Fruit fly (Drosophila melanogaster): Measurements from ENCODE around the gene CG3823.

CG3823 gene

DNA sequence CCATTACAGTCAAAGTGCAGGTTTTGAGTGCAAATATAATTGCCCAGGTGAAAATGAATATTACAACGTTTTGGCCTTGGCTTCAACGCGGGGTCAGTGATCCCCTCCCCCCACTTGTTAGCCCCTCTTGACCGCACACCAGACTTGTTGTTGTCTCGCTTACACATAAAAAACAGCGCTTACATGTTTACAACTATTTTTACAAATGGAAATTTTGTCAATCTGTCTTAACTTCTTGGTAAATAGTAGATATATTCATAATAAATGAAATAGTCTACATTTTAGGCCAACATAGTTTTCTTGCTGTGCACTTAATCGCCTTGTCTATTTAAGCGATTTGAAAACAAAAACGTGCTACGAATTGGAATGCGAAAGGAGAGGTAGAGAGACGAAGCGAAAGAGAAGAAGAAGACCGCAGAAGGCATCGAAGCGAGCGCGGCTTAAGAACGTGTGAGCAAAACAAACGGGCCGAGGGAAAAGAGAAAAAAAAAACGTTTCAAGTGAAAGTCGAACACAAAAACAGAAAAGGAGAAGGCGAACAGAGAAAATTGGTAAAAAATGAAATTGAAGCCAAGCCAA, 36.3 kb downstream of the CG3823 start (continued):
- TF ChIP-seq CG1529 (GFP tag; optimal IDR thresholded peaks at IDR 0.05) = peak; percentile 23
- no peak for TF ChIP-seq h (optimal IDR thresholded peaks at IDR 0.05)
- peak; percentile 54 for TF ChIP-seq D19A (tag; optimal IDR thresholded peaks at IDR 0.05)
- peak; percentile 67 for TF ChIP-seq dysf (GFP tag; IDR thresholded peaks at IDR 0.05)
- TF ChIP-seq Gsc (GFP tag; IDR thresholded peaks at IDR 0.05) = 0 out of 2 replicates have a peak, but pooled peaks have one; percentile 18
- no peak for TF ChIP-seq CG7963 (GFP tag; IDR thresholded peaks at IDR 0.05; ENCODE audit: partially characterized antibody)
- TF ChIP-seq CG14050 (GFP tag; IDR thresholded peaks at IDR 0.05) = peak; percentile 45; the same call in 1 of the 3 replicates
- no peak for TF ChIP-seq CG4328 (GFP tag; optimal IDR thresholded peaks at IDR 0.05)
- peak; percentile 19 for TF ChIP-seq CG12155 (GFP tag; optimal IDR thresholded peaks at IDR 0.05)
- no peak for TF ChIP-seq Oaz (GFP tag; IDR thresholded peaks at IDR 0.05)
- TF ChIP-seq ato (GFP tag; IDR thresholded peaks at IDR 0.05; ENCODE audit: partially characterized antibody) = no peak
- TF ChIP-seq lola (GFP tag; optimal IDR thresholded peaks at IDR 0.05) = peak in 1 of 3 experiments; percentile 10
- no peak for TF ChIP-seq CG5180 (GFP tag; optimal IDR thresholded peaks at IDR 0.05)
- TF ChIP-seq CG3281 (GFP tag; optimal IDR thresholded peaks at IDR 0.05) = peak; percentile 39
- no peak for TF ChIP-seq tx (GFP tag; optimal IDR thresholded peaks at IDR 0.05)
- TF ChIP-seq esg (GFP tag; conservative IDR thresholded peaks at IDR 0.05) = peak; percentile 56
- no peak for TF ChIP-seq B-H2 (GFP tag; optimal IDR thresholded peaks at IDR 0.05)
- TF ChIP-seq CG10366 (GFP tag; IDR thresholded peaks at IDR 0.05) = peak; percentile 55
- peak; percentile 43; the same call in 1 of the 2 replicates for TF ChIP-seq sens-2 (GFP tag; IDR thresholded peaks at IDR 0.05)
- peak; percentile 49 for TF ChIP-seq Abd-B (GFP tag; optimal IDR thresholded peaks at IDR 0.05)
- TF ChIP-seq tgo (GFP tag; IDR thresholded peaks at IDR 0.05) = peak; percentile 68
- TF ChIP-seq CG12071 (GFP tag; optimal IDR thresholded peaks at IDR 0.05) = peak; percentile 38
- peak; percentile 53 for TF ChIP-seq ind (GFP tag; optimal IDR thresholded peaks at IDR 0.05)
- peak; percentile 4 for TF ChIP-seq pum (GFP tag; optimal IDR thresholded peaks at IDR 0.05)
- TF ChIP-seq row (GFP tag; IDR thresholded peaks at IDR 0.05) = peak; percentile 61
- peak; percentile 12 for TF ChIP-seq CG7786 (GFP tag; optimal IDR thresholded peaks at IDR 0.05)
- peak; percentile 51 for TF ChIP-seq Dip3 (GFP tag; optimal IDR thresholded peaks at IDR 0.05)
- TF ChIP-seq Hsf (GFP tag; optimal IDR thresholded peaks at IDR 0.05) = peak; percentile 41
- TF ChIP-seq H2.0 (GFP tag; IDR thresholded peaks at IDR 0.05) = peak; percentile 59
- TF ChIP-seq HLH4C (GFP tag; IDR thresholded peaks at IDR 0.05; ENCODE audit: partially characterized antibody) = no peak
- no peak for TF ChIP-seq knrl (GFP tag; IDR thresholded peaks at IDR 0.05; ENCODE audit: partially characterized antibody)
- peak; percentile 73 for TF ChIP-seq CG32532 (GFP tag; IDR thresholded peaks at IDR 0.05)
- peak; percentile 3 to 25 for TF ChIP-seq chif (GFP tag; optimal IDR thresholded peaks at IDR 0.05)
- TF ChIP-seq Eip74EF (GFP tag; optimal IDR thresholded peaks at IDR 0.05) = peak in 1 of 2 experiments; percentile 39
- TF ChIP-seq CG12391 (tag; optimal IDR thresholded peaks at IDR 0.05) = peak; percentile 52
- no peak for TF ChIP-seq D (optimal IDR thresholded peaks at IDR 0.05)
- no peak for TF ChIP-seq D (GFP tag; optimal IDR thresholded peaks at IDR 0.05)
- TF ChIP-seq Dbx (GFP tag; IDR thresholded peaks at IDR 0.05) = peak; percentile 55; the same call in 1 of the 3 replicates
- peak; percentile 47 for TF ChIP-seq HLH54F (GFP tag; optimal IDR thresholded peaks at IDR 0.05)
- TF ChIP-seq ranshi (GFP tag; IDR thresholded peaks at IDR 0.05) = peak; percentile 58
- no peak for TF ChIP-seq kay (GFP tag; optimal IDR thresholded peaks at IDR 0.05)
- TF ChIP-seq bigmax (GFP tag; optimal IDR thresholded peaks at IDR 0.05) = no peak
- TF ChIP-seq Rx (GFP tag; IDR thresholded peaks at IDR 0.05) = peak; percentile 56; the same call in 1 of the 2 replicates
- TF ChIP-seq CG9609 (GFP tag; optimal IDR thresholded peaks at IDR 0.05) = no peak
- no peak for TF ChIP-seq CG18011 (GFP tag; optimal IDR thresholded peaks at IDR 0.05)
- peak; percentile 50 for TF ChIP-seq CG2120 (GFP tag; optimal IDR thresholded peaks at IDR 0.05)
- TF ChIP-seq CG4404 (GFP tag; IDR thresholded peaks at IDR 0.05) = peak; percentile 22; the same call in 1 of the 2 replicates
- no peak for TF ChIP-seq Side (GFP tag; optimal IDR thresholded peaks at IDR 0.05)
- no peak for TF ChIP-seq grn (GFP tag; optimal IDR thresholded peaks at IDR 0.05)
- TF ChIP-seq otp (GFP tag; IDR thresholded peaks at IDR 0.05) = peak; percentile 30; the same call in 1 of the 3 replicates

All from whole organism, embryonic.